Worm (Caenorhabditis elegans) whole organism, young adult: ENCODE results near the gene sna-3.

Source experiments
- F49E8.2 ChIP-seq: sonication (generic microtip); optimal IDR thresholded peaks from 3 replicates; lab custom pipeline; 2017; ENCODE audit warnings: missing genetic modification characterization, mild to moderate bottlenecking, missing compliant biosample characterization, antibody characterized with exemption, moderate library complexity; ENCODE audit not compliant: insufficient read depth
- Y53F4B.3 ChIP-seq: fragments of 200-800 bp; sonication (Bioruptor generic); IDR thresholded peaks from 2 replicates; pipeline ENCODE4 v1.3.6; 2022; ENCODE audit warnings: missing genetic modification reagents, missing genetic modification characterization, missing compliant biosample characterization
- ztf-3 ChIP-seq: fragments of 200-800 bp; sonication (Bioruptor generic); optimal IDR thresholded peaks from 2 replicates; lab custom pipeline; 2018; ENCODE audit warnings: mild to moderate bottlenecking, missing genetic modification characterization, missing compliant biosample characterization

DNA sequence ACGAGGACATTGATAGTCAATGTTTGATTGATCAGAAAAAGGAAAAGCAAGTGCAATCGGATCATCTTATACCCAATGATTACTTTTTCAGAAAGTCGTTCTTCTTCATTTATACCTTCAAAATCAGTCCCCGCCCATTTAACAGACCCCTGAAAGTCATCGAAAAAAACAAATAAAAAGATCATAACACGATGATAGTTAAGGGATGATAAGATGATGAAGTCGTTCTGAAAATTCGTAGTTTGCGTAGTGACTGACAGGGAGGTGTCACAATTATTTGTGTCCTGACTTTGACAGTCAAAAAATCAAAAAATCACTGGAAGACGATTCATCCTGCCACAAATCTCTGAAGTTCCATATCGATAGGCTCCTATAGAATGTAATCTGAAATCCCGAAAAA lies 11.5 kb downstream of the sna-3 start, which contains the start of gene ugt-66:
- TF ChIP-seq F49E8.2 (no peak), ztf-3 (GFP tag; lab: Kevin White, UChicago) (no peak), Y53F4B.3 (no peak)
